Worm (Caenorhabditis elegans) whole organism, L2 larva: Measurements from ENCODE around the gene sfxn-1.4.

Experiments
- fos-1 ChIP-seq: fragments of 150-350 bp; optimal IDR thresholded peaks from 2 replicates; lab custom pipeline; 2014; ENCODE audit warnings: missing biosample characterization, missing genetic modification characterization
- mdl-1 ChIP-seq, 2 experiments: fragments of 150-350 bp in 1 of 2; sonication (generic microtip) in 1 of 2; optimal IDR thresholded peaks; 2 replicates each; lab custom pipeline; 2017; ENCODE audit warnings: missing biosample characterization in 2 of 2, missing genetic modification characterization in 2 of 2
- snpc-4 ChIP-seq: fragments of 150-350 bp; optimal IDR thresholded peaks from 2 replicates; lab custom pipeline; 2014; ENCODE audit warnings: missing biosample characterization, missing genetic modification characterization
- unc-55 ChIP-seq: fragments of 150-350 bp; sonication (generic microtip); optimal IDR thresholded peaks from 3 replicates; lab custom pipeline; 2014; ENCODE audit warnings: missing biosample characterization, missing genetic modification reagents, missing genetic modification characterization
- ztf-11 ChIP-seq: sonication (generic microtip); optimal IDR thresholded peaks from 2 replicates; lab custom pipeline; 2017; ENCODE audit warnings: missing biosample characterization, missing genetic modification characterization

DNA sequence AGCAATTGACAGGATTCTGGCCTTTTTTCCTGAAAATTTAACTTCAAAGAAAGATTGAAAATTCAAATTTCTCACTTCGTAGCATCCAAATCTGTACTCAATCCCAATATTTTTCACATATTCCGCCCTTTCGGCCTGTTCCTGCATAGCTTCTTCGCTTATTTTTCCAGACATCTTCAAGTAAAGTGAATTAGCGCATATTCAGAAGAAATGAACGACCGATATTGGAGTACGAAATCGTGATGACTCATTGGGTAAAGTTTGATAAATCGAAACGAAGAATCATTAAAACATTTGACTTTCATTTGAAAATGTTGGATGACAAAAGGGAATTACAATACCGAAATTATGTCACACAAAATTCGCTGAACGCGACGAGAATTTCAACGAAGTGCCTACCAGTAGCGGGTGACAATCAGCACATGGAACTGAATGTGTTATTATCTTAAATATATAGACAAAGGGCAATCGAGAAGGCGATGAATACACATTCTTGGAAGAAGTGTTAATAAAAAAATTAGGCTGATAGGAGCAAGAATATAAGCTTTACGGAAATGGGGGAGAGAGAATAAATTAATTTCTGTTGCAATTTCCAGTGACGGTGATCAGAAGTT, 30.0 kb downstream of the sfxn-1.4 start, which contains the start of gene coa-7:
- TF ChIP-seq fos-1 (tag; lab: Kevin White, UChicago), result no peak
- TF ChIP-seq unc-55 (GFP tag; lab: Kevin White, UChicago), result no peak
- TF ChIP-seq ztf-11 (tag; lab: Kevin White, UChicago), result no peak
- no peak for TF ChIP-seq mdl-1 (tag; optimal IDR thresholded peaks at IDR 0.05; lab: Kevin White, UChicago)
- TF ChIP-seq snpc-4 (tag; lab: Kevin White, UChicago), result no peak
